Worm (Caenorhabditis elegans) whole organism, L3 larva: ENCODE data around the gene cyp-35B2.

Experiments used
- aly-2 ChIP-seq: fragments of 150-350 bp; optimal IDR thresholded peaks from 2 replicates; lab custom pipeline; 2014; ENCODE audit warnings: missing biosample characterization, missing genetic modification characterization
- lin-39 ChIP-seq: fragments of 150-350 bp; optimal IDR thresholded peaks from 2 replicates; lab custom pipeline; 2018; ENCODE audit warnings: missing biosample characterization, missing genetic modification reagents, missing genetic modification characterization
- lsy-12 ChIP-seq: sonication (generic microtip); optimal IDR thresholded peaks from 2 replicates; lab custom pipeline; 2016; ENCODE audit warnings: mild to moderate bottlenecking, missing genetic modification characterization, missing compliant biosample characterization
- nhr-77 ChIP-seq: fragments of 150-350 bp; optimal IDR thresholded peaks from 2 replicates; lab custom pipeline; 2014; ENCODE audit warnings: missing biosample characterization, missing genetic modification characterization
- snpc-4 ChIP-seq: fragments of 150-350 bp; optimal IDR thresholded peaks from 2 replicates; lab custom pipeline; 2014; ENCODE audit warnings: missing biosample characterization, missing genetic modification characterization

cyp-35B2 gene

ce11 chrV:3994048-3994447 is 52.1 kb downstream of the cyp-35B2 start, which contains the start of gene K09D9.9:
TSS of gene K09D9.9 (minus strand) at chrV:3994148.
- no peak for TF ChIP-seq nhr-77 (tag; lab: Kevin White, UChicago)
- no peak for TF ChIP-seq aly-2 (tag; lab: Kevin White, UChicago)
- TF ChIP-seq lsy-12 (tag; lab: Kevin White, UChicago): no peak
- TF ChIP-seq lin-39 (tag; lab: Kevin White, UChicago): no peak
- no peak for TF ChIP-seq snpc-4 (tag; lab: Kevin White, UChicago)
